Worm (Caenorhabditis elegans): ENCODE measurements around the gene mltn-7.

Gene mltn-7

DNA sequence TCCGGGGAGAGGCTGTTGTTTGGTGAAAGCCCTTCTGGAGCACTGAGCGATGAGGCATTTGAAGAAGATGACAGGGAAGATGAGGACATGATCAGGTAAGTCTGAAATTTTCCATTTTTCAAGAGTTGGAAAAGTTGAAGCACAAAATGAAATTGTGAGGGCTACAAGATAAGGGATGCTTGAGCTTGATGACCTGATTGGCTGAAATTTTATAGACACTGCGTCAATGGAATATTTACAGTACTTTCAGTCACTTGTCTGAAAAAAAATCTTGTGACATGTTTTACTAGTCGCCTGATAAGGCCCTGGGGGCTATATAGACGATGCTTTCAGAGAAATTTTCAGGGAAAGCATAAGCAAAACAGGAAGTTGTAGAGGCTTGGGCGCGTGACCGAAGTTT, 33.8 kb upstream of the mltn-7 start, which contains the start of gene dmd-8:
dmd-8 (minus strand) TSS at position 101 of the 400 bp plus-strand sequence.
- no peak for TF ChIP-seq snu-23 (GFP tag; optimal IDR thresholded peaks at IDR 0.05)
- TF ChIP-seq fos-1 (tag; optimal IDR thresholded peaks at IDR 0.05): no peak
- TF ChIP-seq ceh-8 (GFP tag; optimal IDR thresholded peaks at IDR 0.05): no peak
- TF ChIP-seq ztf-4 (tag; optimal IDR thresholded peaks at IDR 0.05): no peak
- no peak for TF ChIP-seq C16A3.4 (tag; optimal IDR thresholded peaks at IDR 0.05)
- no peak for TF ChIP-seq efl-3 (GFP tag; optimal IDR thresholded peaks at IDR 0.05)
- no peak for TF ChIP-seq lir-3 (tag; optimal IDR thresholded peaks at IDR 0.05; ENCODE audit: poor library complexity)
- TF ChIP-seq lin-15B (tag; optimal IDR thresholded peaks at IDR 0.05): no peak
- TF ChIP-seq hlh-17 (GFP tag; optimal IDR thresholded peaks at IDR 0.05; ENCODE audit: borderline replicate concordance): no peak
- TF ChIP-seq mdl-1 (tag; optimal IDR thresholded peaks at IDR 0.05): no peak
- TF ChIP-seq alr-1 (tag; optimal IDR thresholded peaks at IDR 0.05; ENCODE audit: borderline replicate concordance): no peak
- TF ChIP-seq snpc-4 (tag; optimal IDR thresholded peaks at IDR 0.05): no peak
- TF ChIP-seq elt-3 (tag; optimal IDR thresholded peaks at IDR 0.05): no peak
- TF ChIP-seq jun-1 (tag; optimal IDR thresholded peaks at IDR 0.05): no peak
- TF ChIP-seq pqm-1 (tag; optimal IDR thresholded peaks at IDR 0.05): no peak
- TF ChIP-seq dsc-1 (tag; optimal IDR thresholded peaks at IDR 0.05): no peak

DNA sequence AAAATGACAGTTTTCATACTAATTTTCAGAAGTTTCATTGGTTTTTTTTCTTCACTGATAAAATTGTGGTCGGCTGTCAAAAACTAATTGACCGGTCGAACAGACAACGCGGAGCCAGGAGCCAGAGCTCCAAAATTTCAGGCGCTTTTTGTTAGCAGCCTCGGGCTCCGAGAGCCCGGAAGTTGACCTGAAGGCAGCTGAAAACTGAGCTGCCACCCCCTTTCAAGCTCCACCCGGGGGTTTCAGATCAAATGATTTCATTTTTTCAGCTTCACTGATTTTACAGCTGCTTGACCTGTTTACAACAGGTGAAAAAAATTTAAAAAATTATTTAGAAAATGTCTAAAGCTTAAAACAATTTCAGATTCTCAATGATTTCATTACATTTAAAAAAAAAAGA, 27.8 kb upstream of the mltn-7 start:
- TF ChIP-seq unc-98 (GFP tag; IDR thresholded peaks at IDR 0.05) (no peak), hlh-4 (tag; optimal IDR thresholded peaks at IDR 0.05) (peak; percentile 78)

- no peak for TF ChIP-seq nhr-11 (tag; optimal IDR thresholded peaks at IDR 0.05)
- no peak for TF ChIP-seq ceh-88 (GFP tag; IDR thresholded peaks at IDR 0.05)
- TF ChIP-seq egl-13 (tag; optimal IDR thresholded peaks at IDR 0.05): no peak
- no peak for TF ChIP-seq nhr-77 (tag; optimal IDR thresholded peaks at IDR 0.05)
- no peak for TF ChIP-seq ceh-90 (tag; optimal IDR thresholded peaks at IDR 0.05)
- TF ChIP-seq elt-3 (tag; optimal IDR thresholded peaks at IDR 0.05): no peak
- TF ChIP-seq pax-3 (tag; optimal IDR thresholded peaks at IDR 0.05): no peak
Measured at ce11 chrV:343128-343527, 27.0 kb upstream of the mltn-7 start, which contains the start of gene wago-10. wago-10 (plus strand) TSS chrV:343428.

DNA sequence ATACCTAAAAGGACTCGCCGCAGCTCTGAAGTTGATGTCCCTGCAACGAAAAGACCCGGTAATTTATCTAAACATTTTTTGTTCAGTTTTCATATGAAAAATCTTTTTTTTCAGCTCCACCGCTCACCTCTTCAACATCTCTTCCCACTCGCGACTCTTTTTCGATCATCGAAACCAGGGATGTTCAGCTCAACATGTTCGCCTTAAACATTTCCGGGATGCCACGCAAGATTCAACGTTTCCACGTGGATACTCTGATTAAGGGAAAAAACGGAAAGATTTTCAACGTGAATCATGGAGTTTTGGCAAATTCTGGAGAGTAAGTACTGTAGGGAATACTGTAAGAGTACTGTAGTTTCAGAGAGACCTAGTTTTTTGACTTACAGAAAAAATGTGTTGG, 26.6 kb upstream of the mltn-7 start:
- TF ChIP-seq skn-1 (tag; optimal IDR thresholded peaks at IDR 0.05) (no peak), nhr-85 (tag) (peak; percentile 6)

ce11 chrV:346005-346404, 24.1 kb upstream of the mltn-7 start:
- no peak for TF ChIP-seq sup-37 (GFP tag; optimal IDR thresholded peaks at IDR 0.05)
- no peak for TF ChIP-seq nhr-28 (tag; optimal IDR thresholded peaks at IDR 0.05)
- TF ChIP-seq rnt-1 (tag; optimal IDR thresholded peaks at IDR 0.05): no peak
- TF ChIP-seq ceh-90 (tag; optimal IDR thresholded peaks at IDR 0.05): no peak
- TF ChIP-seq dsc-1 (tag; optimal IDR thresholded peaks at IDR 0.05): no peak
- no peak for TF ChIP-seq nhr-90 (tag; optimal IDR thresholded peaks at IDR 0.05; ENCODE audit: poor library complexity)

DNA sequence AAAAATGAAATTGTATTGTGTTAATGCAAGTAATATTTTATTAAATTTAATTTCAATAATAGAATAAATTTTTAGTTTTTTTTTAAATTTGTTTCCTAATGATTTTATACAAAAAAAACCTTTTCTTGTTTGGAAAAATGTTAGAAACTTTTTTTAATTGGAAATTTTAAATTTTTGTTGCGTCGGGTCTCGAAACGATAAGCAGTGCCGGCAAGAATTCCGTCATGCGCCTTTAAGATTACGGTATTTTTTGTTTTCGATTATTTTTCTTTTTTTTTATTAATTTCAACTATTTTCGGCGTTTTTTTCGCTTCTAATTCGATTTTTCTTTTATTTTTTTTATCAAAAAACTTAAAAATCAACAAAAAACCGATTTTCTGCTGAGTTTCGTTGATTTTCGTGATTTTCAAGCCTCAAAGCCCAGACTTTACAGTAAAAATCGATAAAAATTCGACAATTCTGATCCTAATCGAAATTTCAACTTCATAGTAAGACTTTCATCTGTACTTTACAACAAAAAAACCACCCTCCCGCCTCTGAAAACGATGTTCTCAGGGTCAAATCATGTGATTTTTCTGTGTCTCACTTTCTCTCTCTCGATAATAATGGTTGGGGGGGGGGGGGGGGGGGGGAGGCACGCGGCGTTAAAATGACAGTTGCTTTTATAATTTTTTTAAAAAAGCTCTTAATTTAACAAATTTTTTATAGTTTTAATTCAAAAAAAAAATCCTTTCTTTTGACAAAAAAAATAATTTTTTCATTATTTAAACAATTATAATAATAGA, 22.4 kb upstream of the mltn-7 start:
- TF ChIP-seq unc-86 (tag; optimal IDR thresholded peaks at IDR 0.05) (no peak), nhr-90 (tag; optimal IDR thresholded peaks at IDR 0.05; ENCODE audit: poor library complexity) (no peak), zag-1 (tag; optimal IDR thresholded peaks at IDR 0.05) (no peak), nhr-237 (tag; optimal IDR thresholded peaks at IDR 0.05) (no peak), nhr-76 (tag; optimal IDR thresholded peaks at IDR 0.05) (no peak), hlh-17 (GFP tag; optimal IDR thresholded peaks at IDR 0.05; ENCODE audit: borderline replicate concordance) (no peak), C16A3.4 (tag; optimal IDR thresholded peaks at IDR 0.05) (no peak), nhr-19 (GFP tag; conservative IDR thresholded peaks at IDR 0.05) (peak; percentile 20), blmp-1 (tag; optimal IDR thresholded peaks at IDR 0.05) (no peak), tbx-2 (tag; optimal IDR thresholded peaks at IDR 0.05) (no peak), ama-1 (optimal IDR thresholded peaks at IDR 0.05) (no peak), nhr-85 (tag) (peak; percentile 75), lin-13 (GFP tag; optimal IDR thresholded peaks at IDR 0.05) (no peak), lin-14 (GFP tag; optimal IDR thresholded peaks at IDR 0.05) (peak; percentile 91), mab-9 (GFP tag; IDR thresholded peaks at IDR 0.05) (no peak), alr-1 (tag; optimal IDR thresholded peaks at IDR 0.05; ENCODE audit: borderline replicate concordance) (no peak), Y116A8C.19 (tag; optimal IDR thresholded peaks at IDR 0.05; ENCODE audit: borderline replicate concordance) (no peak), irx-1 (tag; optimal IDR thresholded peaks at IDR 0.05) (no peak), rnt-1 (tag; optimal IDR thresholded peaks at IDR 0.05) (peak; percentile 18)

Measured in whole organism, L1 larva.